Fruit fly (Drosophila melanogaster) whole organism, adult: ENCODE data around the gene Phf5a.

ENCODE experiments used
- CG11617 ChIP-seq: fragments of 200-800 bp; sonication (Bioruptor generic); optimal IDR thresholded peaks from 2 replicates; lab custom pipeline; 2017; ENCODE audit warnings: mild to moderate bottlenecking, missing biosample characterization, missing genetic modification reagents, missing genetic modification characterization
- CG14711 ChIP-seq: fragments of 200-800 bp; sonication (Bioruptor generic); optimal IDR thresholded peaks from 2 replicates; lab custom pipeline; 2018; ENCODE audit warnings: missing biosample characterization, mild to moderate bottlenecking, missing genetic modification characterization, moderate library complexity
- CG33017 ChIP-seq: fragments of 200-800 bp; sonication (Bioruptor generic); optimal IDR thresholded peaks from 2 replicates; lab custom pipeline; 2018; ENCODE audit warnings: missing biosample characterization, mild to moderate bottlenecking, missing genetic modification characterization, moderate library complexity
- CG5204 ChIP-seq: fragments of 200-800 bp; sonication (Bioruptor generic); optimal IDR thresholded peaks from 2 replicates; lab custom pipeline; 2016; ENCODE audit warnings: missing biosample characterization, missing genetic modification characterization
- CG7045 ChIP-seq: fragments of 200-800 bp; sonication (Bioruptor generic); optimal IDR thresholded peaks from 2 replicates; lab custom pipeline; 2017; ENCODE audit warnings: missing biosample characterization, mild to moderate bottlenecking, missing genetic modification characterization
- CG7101 ChIP-seq: fragments of 200-800 bp; sonication (Bioruptor generic); optimal IDR thresholded peaks from 2 replicates; lab custom pipeline; 2018; ENCODE audit warnings: missing biosample characterization, mild to moderate bottlenecking, missing genetic modification characterization, moderate library complexity
- Clk ChIP-seq: fragments of 200-800 bp; sonication (Bioruptor generic); optimal IDR thresholded peaks from 2 replicates; lab custom pipeline; 2017; ENCODE audit warnings: missing biosample characterization, missing genetic modification characterization
- Crg-1 ChIP-seq: fragments of 200-800 bp; sonication (Bioruptor generic); optimal IDR thresholded peaks from 2 replicates; lab custom pipeline; 2016; ENCODE audit warnings: missing biosample characterization, missing genetic modification characterization
- Hr96 ChIP-seq: fragments of 200-800 bp; sonication (Bioruptor generic); optimal IDR thresholded peaks from 2 replicates; lab custom pipeline; 2016; ENCODE audit warnings: missing biosample characterization, missing genetic modification characterization
- kay ChIP-seq: fragments of 200-800 bp; sonication (Bioruptor generic); peaks from one replicate; lab custom pipeline; 2016; ENCODE audit warnings: missing biosample characterization, missing genetic modification characterization, borderline replicate concordance
- ovo ChIP-seq: fragments of 200-800 bp; sonication (Bioruptor generic); optimal IDR thresholded peaks from 2 replicates; lab custom pipeline; 2016; ENCODE audit warnings: missing biosample characterization, missing genetic modification characterization
- tj ChIP-seq: fragments of 200-800 bp; sonication (Bioruptor generic); optimal IDR thresholded peaks from 3 replicates; lab custom pipeline; 2017; ENCODE audit warnings: missing biosample characterization, mild to moderate bottlenecking, missing genetic modification characterization, moderate library complexity
- toe ChIP-seq: fragments of 200-800 bp; sonication (Bioruptor generic); optimal IDR thresholded peaks from 2 replicates; lab custom pipeline; 2016; ENCODE audit warnings: missing biosample characterization, missing genetic modification characterization

DNA sequence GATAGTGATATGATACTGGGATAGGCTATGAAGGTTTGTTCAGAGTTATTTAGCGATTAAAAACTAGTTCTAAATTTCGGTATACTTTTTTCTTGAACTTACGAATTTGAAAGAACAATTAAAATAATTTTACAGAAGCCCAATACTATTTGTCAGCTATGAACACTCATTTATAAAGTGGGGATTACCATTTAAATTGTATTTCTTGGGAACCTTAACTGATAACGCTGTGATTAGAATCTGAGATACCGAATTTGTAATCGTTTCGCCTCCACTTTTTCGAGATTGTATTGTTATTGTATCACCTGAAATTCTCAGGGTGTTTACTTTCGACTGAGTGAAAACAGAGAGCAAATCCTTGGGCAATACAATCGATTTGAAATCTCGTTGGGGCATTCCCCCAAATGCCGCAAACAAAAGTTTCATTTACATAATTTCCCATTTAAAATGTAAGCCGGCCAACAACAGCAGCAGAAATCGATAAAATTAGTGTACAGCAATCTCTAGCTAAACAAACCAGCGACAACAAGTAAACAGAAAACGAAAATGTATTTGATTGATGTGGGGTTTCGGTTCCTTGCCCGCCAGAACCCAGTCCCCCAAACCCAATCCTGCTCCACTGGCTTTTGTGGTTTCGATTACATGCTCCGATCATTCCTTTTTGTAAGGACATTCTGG is 10.1 kb upstream of the Phf5a start:
- TF ChIP-seq CG33017 (tag; lab: Kevin White, UChicago) (no peak), Crg-1 (GFP tag; lab: Kevin White, UChicago) (no peak), kay (GFP tag; lab: Kevin White, UChicago) (no peak), Clk (GFP tag; lab: Kevin White, UChicago) (no peak), CG7045 (GFP tag; lab: Kevin White, UChicago) (no peak), Hr96 (GFP tag; lab: Kevin White, UChicago) (no peak), CG11617 (no peak), toe (GFP tag; lab: Kevin White, UChicago) (no peak), CG14711 (tag; lab: Kevin White, UChicago) (no peak), CG5204 (GFP tag; lab: Kevin White, UChicago) (no peak), tj (GFP tag; lab: Kevin White, UChicago) (no peak), ovo (GFP tag; lab: Kevin White, UChicago) (no peak), CG7101 (tag; lab: Kevin White, UChicago) (no peak)
